Worm (Caenorhabditis elegans): ENCODE results near the gene oac-21.

oac-21 gene

DNA sequence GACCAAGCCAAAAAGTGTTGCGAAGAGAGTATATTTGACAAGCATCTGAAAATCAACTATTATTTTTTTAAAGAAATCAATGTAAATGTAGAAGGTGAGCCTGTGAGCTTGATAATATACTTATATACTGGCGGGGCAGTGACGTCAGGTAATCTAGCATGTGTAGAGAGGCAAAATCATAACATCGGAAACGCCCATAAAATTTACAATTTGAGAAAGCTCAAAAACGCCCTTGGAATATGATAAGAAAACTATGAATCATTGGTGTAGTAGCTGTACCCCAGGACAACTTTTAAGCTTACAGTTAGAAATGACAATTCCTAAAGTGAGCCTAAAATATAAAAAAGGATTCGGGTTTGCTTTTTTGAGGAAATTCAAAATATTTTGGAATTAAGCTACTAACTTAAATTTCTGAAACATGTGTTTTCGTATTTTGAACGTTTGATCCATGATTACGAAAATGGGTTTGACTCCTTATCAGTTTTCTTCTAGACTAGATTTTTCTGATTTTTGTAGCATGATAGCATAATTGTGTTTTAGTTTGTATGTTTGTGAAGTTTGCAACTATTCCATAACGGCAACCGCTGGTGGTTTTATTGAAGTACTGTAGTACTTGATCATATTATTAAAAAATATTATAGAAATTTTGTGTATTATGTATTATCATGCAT is 52.7 kb downstream of the oac-21 start, which contains the start of gene clec-174:
Gene clec-174, minus strand, starts transcription at position 51 of the 671 bp plus-strand sequence.
- TF ChIP-seq unc-3 (GFP tag; conservative IDR thresholded peaks at IDR 0.05) (no peak), unc-3 (tag; optimal IDR thresholded peaks at IDR 0.05) (no peak), ahr-1 (tag; optimal IDR thresholded peaks at IDR 0.05) (no peak), lim-6 (tag; optimal IDR thresholded peaks at IDR 0.05) (no peak), gmeb-2 (tag; optimal IDR thresholded peaks at IDR 0.05) (no peak), pros-1 (tag; optimal IDR thresholded peaks at IDR 0.05) (no peak), ceh-30 (tag; optimal IDR thresholded peaks at IDR 0.05) (no peak), K09A11.1 (tag; optimal IDR thresholded peaks at IDR 0.05; ENCODE audit: insufficient read depth) (no peak), ref-2 (tag; optimal IDR thresholded peaks at IDR 0.05) (no peak), C38D4.7 (GFP tag; optimal IDR thresholded peaks at IDR 0.05) (no peak), tbx-7 (tag; optimal IDR thresholded peaks at IDR 0.05) (no peak), hlh-13 (GFP tag; optimal IDR thresholded peaks at IDR 0.05) (no peak), ceh-18 (tag; optimal IDR thresholded peaks at IDR 0.05) (no peak), mec-3 (tag; optimal IDR thresholded peaks at IDR 0.05; ENCODE audit: borderline replicate concordance) (no peak), ceh-19 (GFP tag; optimal IDR thresholded peaks at IDR 0.05) (no peak), dve-1 (tag; optimal IDR thresholded peaks at IDR 0.05) (no peak), npax-4 (tag; optimal IDR thresholded peaks at IDR 0.05) (no peak), ceh-2 (tag; optimal IDR thresholded peaks at IDR 0.05) (no peak), ceh-9 (tag; optimal IDR thresholded peaks at IDR 0.05) (no peak), hlh-8 (tag; optimal IDR thresholded peaks at IDR 0.05) (no peak), F13H6.1 (tag; optimal IDR thresholded peaks at IDR 0.05) (no peak)
